Worm (Caenorhabditis elegans) whole organism, L4/young adult: ENCODE data around the gene fbxb-85.

Source experiments
- W03F9.2 ChIP-seq: fragments of 150-350 bp; optimal IDR thresholded peaks from 2 replicates; lab custom pipeline; 2014; ENCODE audit warnings: missing biosample characterization, missing genetic modification characterization
- dao-5 ChIP-seq: sonication (generic microtip); optimal IDR thresholded peaks from 2 replicates; lab custom pipeline; 2016; ENCODE audit warnings: missing genotype, missing genetic modification characterization, moderate library complexity, missing compliant biosample characterization
- him-1 ChIP-seq: sonication (generic microtip); optimal IDR thresholded peaks from 2 replicates; lab custom pipeline; 2016; ENCODE audit warnings: missing genotype, missing genetic modification reagents, missing genetic modification characterization, missing compliant biosample characterization

- TF ChIP-seq dao-5 (no peak), him-1 (tag; lab: Kevin White, UChicago) (no peak), W03F9.2 (tag; lab: Kevin White, UChicago) (no peak)
These were observed 31.9 kb downstream of the fbxb-85 start, which contains the start of gene sca-1 for ce11 chrIII:10816800-10817418.
